Fruit fly (Drosophila melanogaster): ENCODE measurements around the gene CG9727.

Gene CG9727

dm6 chr3R:6416242-6416641 lies 40.2 kb downstream of the CG9727 start:
- TF ChIP-seq CTCF (optimal IDR thresholded peaks at IDR 0.05) (no peak), CG8478 (optimal IDR thresholded peaks at IDR 0.05) (no peak)

DNA sequence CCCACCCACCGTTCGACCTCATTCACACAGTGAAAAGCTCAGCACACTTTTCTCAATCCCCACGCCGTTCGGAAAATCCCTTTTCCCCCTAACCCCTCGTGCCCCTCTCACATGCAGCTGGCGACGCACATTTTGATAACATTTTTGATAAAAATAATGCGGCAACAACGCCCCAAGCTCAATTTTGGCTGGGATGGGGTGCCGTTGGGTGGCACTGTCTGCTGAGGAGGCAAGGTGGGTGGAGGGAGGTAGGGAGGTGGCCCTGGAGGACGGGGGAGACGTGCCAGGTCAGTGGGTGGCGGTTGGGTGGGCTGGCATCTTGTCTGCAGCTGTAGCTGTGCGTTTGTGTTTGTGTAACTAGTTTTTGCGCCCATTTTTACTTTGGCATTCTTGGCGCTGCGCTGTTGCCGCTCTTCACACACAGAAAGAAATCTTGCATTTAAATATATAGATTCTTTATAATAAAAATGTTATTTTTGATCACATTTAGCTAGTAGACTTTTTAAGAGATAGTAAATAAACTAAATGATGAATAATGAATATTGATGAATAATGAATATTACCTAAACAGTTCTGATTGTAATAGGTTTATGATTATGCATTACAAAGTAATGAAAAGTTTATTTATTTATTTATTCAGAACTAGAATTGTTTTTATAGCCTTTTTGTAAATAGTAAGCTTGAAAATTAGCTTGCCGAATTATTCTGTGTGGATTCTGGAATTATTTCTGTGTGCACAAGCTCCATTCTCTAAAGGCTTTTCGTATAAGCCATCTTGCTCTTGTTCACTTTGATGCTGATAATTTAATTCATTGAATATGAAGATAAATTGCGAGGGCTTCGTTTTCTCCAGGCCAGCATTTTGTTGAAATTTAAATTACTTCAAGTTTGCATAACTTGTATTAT lies 41.8 kb downstream of the CG9727 start:
- TF ChIP-seq CTCF (optimal IDR thresholded peaks at IDR 0.05) = no peak
- TF ChIP-seq CG8478 (optimal IDR thresholded peaks at IDR 0.05) = no peak

DNA sequence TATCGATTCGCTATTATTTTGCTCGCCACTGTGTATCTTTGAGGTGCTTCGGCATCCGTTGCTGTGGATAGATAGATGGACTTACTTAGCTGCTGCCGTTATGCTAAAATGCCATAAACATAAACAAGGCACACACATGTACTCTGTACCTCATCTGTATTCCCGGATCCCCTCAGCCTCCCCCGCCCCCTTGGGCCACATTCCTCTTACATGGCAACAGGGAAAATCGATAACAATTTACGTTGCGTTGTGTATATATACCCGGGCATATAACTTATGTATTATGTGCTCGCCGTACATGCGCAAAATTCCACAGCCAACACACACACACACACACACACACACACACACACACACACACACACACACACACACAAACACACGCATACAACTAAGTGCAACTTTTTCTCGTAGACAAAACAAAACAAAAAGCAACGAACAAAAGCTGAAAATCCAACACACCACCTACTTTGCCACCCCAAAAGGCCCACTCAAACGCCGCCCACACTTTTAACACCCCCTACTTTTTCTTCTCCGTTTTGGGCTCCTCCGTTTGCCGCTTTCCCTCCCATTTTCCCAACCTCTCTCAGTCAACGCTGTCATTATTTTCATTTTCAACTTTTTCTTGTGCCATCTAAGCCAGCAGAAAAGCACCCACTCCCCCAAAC lies 42.6 kb downstream of the CG9727 start:
- no peak for TF ChIP-seq CTCF (optimal IDR thresholded peaks at IDR 0.05)
- no peak for TF ChIP-seq CG8478 (optimal IDR thresholded peaks at IDR 0.05)

DNA sequence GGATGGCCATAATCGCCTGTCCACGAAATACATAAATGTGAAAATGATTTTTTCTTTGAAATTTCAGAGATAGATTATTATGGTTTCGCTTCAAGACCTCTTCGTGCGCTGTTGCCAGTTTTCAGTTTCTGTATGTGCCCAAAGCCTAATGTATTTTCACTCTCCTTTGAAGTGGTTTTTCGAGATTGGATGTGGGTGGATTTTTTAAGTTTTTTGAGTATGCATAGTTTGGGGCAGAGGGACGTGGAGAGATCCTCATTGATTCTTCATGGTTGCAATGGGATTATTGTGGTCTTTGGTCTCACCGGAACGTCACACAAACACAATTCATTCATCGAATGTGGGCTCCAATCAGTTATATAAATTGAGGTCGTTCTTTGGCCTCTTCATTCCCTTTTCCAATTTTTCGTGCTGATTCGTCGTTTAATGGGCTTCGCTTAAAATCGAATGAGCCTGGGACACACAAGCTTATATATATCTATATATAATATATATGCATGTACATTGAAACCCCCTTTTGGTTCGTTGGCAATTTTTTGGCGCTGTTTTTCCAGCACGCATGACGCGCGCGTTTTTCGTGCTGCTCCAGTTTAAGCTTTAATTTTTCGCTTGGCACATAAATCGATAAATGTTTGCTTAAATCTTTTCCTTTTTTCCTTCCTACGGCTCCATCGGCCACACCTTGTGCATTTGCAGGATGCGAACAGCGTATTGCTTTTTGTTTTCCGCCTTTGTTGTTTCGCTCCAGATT lies 44.8 kb downstream of the CG9727 start:
- TF ChIP-seq CG8478 (optimal IDR thresholded peaks at IDR 0.05) (no peak), CTCF (optimal IDR thresholded peaks at IDR 0.05) (no peak)

- no peak for TF ChIP-seq CG8478 (optimal IDR thresholded peaks at IDR 0.05)
- TF ChIP-seq CTCF (optimal IDR thresholded peaks at IDR 0.05) = no peak
Observed at dm6 chr3R:6410412-6411225, 45.9 kb downstream of the CG9727 start.

DNA sequence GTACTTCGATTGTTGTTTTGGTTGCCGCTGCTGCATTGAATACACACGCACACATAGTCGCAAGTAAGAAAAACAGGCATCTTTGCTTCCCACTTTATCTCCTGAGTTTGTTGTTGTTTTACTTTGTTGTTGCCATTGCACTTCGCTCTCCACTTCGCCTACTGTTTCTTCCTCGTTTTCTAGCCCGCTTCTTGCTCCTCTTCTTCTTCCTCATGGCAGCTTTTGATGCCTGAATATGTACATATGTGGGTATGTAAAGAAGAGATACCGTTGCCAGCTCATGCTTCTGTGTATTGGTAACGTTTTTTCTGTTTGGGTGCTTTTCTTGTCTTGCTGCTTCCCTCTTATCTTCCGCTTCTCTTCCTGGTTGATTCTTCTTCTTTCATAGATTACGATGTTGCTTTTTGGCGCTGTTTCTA lies 47.3 kb downstream of the CG9727 start:
- TF ChIP-seq CTCF (optimal IDR thresholded peaks at IDR 0.05) = no peak
- no peak for TF ChIP-seq CG8478 (optimal IDR thresholded peaks at IDR 0.05)

DNA sequence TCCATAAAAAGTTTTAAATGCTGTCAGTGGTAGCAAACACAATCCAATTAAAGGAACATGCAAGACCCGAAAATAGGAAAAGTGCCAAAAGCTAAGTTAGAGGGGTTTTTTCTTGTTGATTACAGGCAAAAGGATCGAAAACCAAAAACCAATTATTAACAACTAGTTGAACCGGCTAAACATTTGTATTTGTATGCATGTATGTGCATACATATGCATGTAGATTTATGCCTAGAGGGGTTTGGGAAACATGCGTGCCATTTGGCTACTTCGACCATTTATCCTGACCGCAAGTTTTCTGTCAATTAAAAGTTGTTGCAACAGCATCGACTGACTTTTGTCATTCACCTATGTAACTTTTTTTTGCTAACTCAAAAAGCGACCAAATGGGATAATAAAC lies 48.0 kb downstream of the CG9727 start:
- TF ChIP-seq CG8478 (optimal IDR thresholded peaks at IDR 0.05) = no peak
- TF ChIP-seq CTCF (optimal IDR thresholded peaks at IDR 0.05) = no peak

- TF ChIP-seq CTCF (optimal IDR thresholded peaks at IDR 0.05) = no peak
- TF ChIP-seq CG8478 (optimal IDR thresholded peaks at IDR 0.05) = no peak
Observed at dm6 chr3R:6407544-6407943, 48.9 kb downstream of the CG9727 start.

DNA sequence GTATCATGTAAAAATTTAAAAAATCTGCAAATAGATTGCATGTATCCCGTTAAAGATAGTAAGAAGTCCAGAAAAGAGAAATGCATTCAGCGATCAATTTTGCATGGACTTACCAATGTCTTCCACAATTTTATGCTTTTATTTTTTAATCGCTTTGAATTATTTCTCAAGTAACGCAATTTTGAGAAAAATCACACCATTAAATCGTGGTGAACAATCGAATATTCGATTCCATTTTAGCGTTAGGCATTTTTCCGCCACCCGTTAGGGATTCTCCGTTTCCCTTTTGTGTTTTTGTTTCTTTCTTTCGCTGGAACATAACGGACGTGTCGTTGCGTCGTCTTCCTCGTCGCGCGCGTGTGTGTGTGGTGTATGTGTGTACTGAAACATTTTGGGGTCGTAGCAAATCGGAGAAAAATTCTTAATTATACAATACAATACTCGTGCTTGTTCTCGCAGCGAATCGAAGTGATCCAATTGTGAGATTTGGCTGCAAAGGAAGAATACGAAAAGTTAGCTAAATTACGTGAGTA lies 49.8 kb downstream of the CG9727 start, which contains the start of gene gpp:
gpp (plus strand) TSS at position 290 of the 533 bp plus-strand sequence.
- TF ChIP-seq CTCF (optimal IDR thresholded peaks at IDR 0.05) = peak in 1 of 2 experiments; percentile 5
- no peak for TF ChIP-seq CG8478 (optimal IDR thresholded peaks at IDR 0.05)

DNA sequence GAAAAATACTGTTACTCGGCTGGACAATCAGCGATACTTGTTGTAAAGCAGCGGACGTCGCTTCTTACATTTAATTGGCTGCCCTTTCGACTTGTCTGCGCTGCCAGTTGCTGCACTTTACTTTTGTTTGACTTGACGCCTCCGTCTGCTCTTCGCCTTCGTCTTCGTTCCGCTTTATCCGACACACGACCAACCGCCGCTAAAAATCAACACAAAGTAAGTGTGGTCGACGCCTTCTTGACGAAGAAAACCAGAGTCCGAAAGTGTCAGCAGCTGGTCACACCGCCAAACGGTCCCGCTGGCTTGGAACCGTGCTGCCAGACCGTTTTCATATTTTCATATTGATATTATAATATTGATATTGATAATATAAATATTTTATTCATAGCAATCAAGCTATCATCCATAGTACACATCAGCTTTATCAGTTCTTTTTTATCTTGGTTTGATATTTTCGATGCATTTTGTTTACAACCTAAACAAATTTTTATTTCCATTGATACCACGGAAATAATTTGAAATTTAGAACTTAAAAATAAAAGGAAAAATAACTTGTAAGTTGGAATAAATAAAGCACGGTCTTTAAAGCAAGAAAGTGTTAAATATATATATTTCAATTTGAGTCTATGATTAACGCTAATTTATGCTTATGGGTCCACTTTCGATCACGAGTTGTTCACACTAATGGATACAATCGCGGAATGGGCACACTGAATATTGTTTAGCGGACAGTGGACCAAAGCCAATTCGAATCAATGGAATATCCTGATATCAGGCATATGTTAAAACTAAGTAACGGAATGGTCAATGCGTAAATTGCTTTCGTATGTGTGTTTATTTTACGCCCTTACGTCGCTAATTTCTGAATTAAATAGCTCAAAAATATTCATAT lies 50.6 kb downstream of the CG9727 start, which contains the start of gene Dmtn:
Dmtn (minus strand) TSS at position 222 of the 892 bp plus-strand sequence.
- no peak for TF ChIP-seq CTCF (optimal IDR thresholded peaks at IDR 0.05)
- no peak for TF ChIP-seq CG8478 (optimal IDR thresholded peaks at IDR 0.05)

DNA sequence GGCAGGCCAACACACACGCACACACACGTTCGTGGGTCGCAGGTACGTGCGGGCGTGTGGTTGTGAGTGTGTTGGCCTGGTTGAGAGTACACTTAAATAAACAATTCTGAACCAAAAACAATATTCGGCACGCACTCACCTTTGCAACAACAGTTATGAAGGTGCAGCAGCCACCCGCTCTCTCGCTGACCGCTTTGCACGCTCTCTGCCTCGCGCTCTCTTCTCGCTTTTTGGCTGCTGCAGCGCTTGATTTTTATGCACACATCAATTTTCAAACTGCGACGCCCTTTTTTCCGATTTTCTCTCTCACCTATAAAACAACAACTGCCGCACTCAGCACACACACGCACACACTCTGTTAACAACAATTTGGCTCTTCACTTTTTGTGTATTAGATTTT lies 51.2 kb downstream of the CG9727 start:
- TF ChIP-seq CTCF (optimal IDR thresholded peaks at IDR 0.05) = no peak
- no peak for TF ChIP-seq CG8478 (optimal IDR thresholded peaks at IDR 0.05)

dm6 chr3R:6404174-6404573 lies 52.3 kb downstream of the CG9727 start:
- TF ChIP-seq CTCF (optimal IDR thresholded peaks at IDR 0.05) = no peak
- no peak for TF ChIP-seq CG8478 (optimal IDR thresholded peaks at IDR 0.05)

dm6 chr3R:6403674-6404073 lies 52.8 kb downstream of the CG9727 start:
- TF ChIP-seq CG8478 (optimal IDR thresholded peaks at IDR 0.05) (no peak), CTCF (optimal IDR thresholded peaks at IDR 0.05) (no peak)
